Fruit fly (Drosophila melanogaster): ENCODE measurements around the gene Lk6.
A peak's percentile ranks its signal among the peaks of the same experiment; 100 is the strongest.

Lk6 gene

dm6 chr3R:11809620-11810019 lies 45.4 kb upstream of the Lk6 start (continued):
- TF ChIP-seq CG1603 (tag; optimal IDR thresholded peaks at IDR 0.05): peak; percentile 73
- no peak for TF ChIP-seq dm (GFP tag; optimal IDR thresholded peaks at IDR 0.05)
- peak; percentile 43 for TF ChIP-seq CG18262 (tag; optimal IDR thresholded peaks at IDR 0.05)
- peak; percentile 29 for TF ChIP-seq Hmr (GFP tag; optimal IDR thresholded peaks at IDR 0.05)
- TF ChIP-seq CG31365 (tag; optimal IDR thresholded peaks at IDR 0.05): peak; percentile 45
- TF ChIP-seq CG34224 (GFP tag; IDR thresholded peaks at IDR 0.05; ENCODE audit: partially characterized antibody): no peak
- TF ChIP-seq CG13894 (tag; optimal IDR thresholded peaks at IDR 0.05): peak; percentile 84
- no peak for TF ChIP-seq gce (GFP tag; IDR thresholded peaks at IDR 0.05)
- TF ChIP-seq lab (GFP tag; optimal IDR thresholded peaks at IDR 0.05): peak; percentile 66
- TF ChIP-seq sisA (GFP tag; IDR thresholded peaks at IDR 0.05): no peak
- no peak for TF ChIP-seq H15 (GFP tag; IDR thresholded peaks at IDR 0.05)
- TF ChIP-seq sc (optimal IDR thresholded peaks at IDR 0.05): no peak
- peak; percentile 32 for TF ChIP-seq sc (GFP tag; optimal IDR thresholded peaks at IDR 0.05)
- TF ChIP-seq CG5245 (GFP tag; optimal IDR thresholded peaks at IDR 0.05): no peak
- no peak for TF ChIP-seq dan (GFP tag; IDR thresholded peaks at IDR 0.05)
- no peak for TF ChIP-seq abd-A (tag; optimal IDR thresholded peaks at IDR 0.05)
- TF ChIP-seq CG17912 (GFP tag; optimal IDR thresholded peaks at IDR 0.05): no peak
- TF ChIP-seq Blimp-1 (GFP tag; optimal IDR thresholded peaks at IDR 0.05): peak; percentile 26
- no peak for TF ChIP-seq so (GFP tag; IDR thresholded peaks at IDR 0.05)
- no peak for TF ChIP-seq h (optimal IDR thresholded peaks at IDR 0.05)
- TF ChIP-seq aop (GFP tag; IDR thresholded peaks at IDR 0.05): no peak
- TF ChIP-seq Atf6 (GFP tag; IDR thresholded peaks at IDR 0.05): peak; percentile 61; the same call in 1 of the 2 replicates
- no peak for TF ChIP-seq sima (GFP tag; optimal IDR thresholded peaks at IDR 0.05)
- TF ChIP-seq CG17186 (GFP tag; optimal IDR thresholded peaks at IDR 0.05): peak; percentile 23
- TF ChIP-seq Nf-YB (GFP tag; optimal IDR thresholded peaks at IDR 0.05): peak; percentile 69
- TF ChIP-seq Lhr (GFP tag; optimal IDR thresholded peaks at IDR 0.05): no peak
- TF ChIP-seq ac (GFP tag; optimal IDR thresholded peaks at IDR 0.05): no peak
- TF ChIP-seq CG17359 (tag; optimal IDR thresholded peaks at IDR 0.05): peak; percentile 48
- TF ChIP-seq z (GFP tag; IDR thresholded peaks at IDR 0.05): no peak
- TF ChIP-seq CG31441 (GFP tag; IDR thresholded peaks at IDR 0.05): peak; percentile 80
- no peak for TF ChIP-seq Six4 (GFP tag; optimal IDR thresholded peaks at IDR 0.05)
- TF ChIP-seq NfI (GFP tag; optimal IDR thresholded peaks at IDR 0.05): peak; percentile 62
- 0 out of 2 replicates have a peak, but pooled peaks have one; percentile 13 for TF ChIP-seq stc (GFP tag; IDR thresholded peaks at IDR 0.05)
- peak; percentile 55 for TF ChIP-seq ATbp (GFP tag; optimal IDR thresholded peaks at IDR 0.05)
- 0 out of 3 replicates have a peak, but pooled peaks have one; percentile 38 for TF ChIP-seq ci (GFP tag; IDR thresholded peaks at IDR 0.05)
- peak; percentile 37 for TF ChIP-seq CG12769 (tag; optimal IDR thresholded peaks at IDR 0.05)
- no peak for TF ChIP-seq ERR (GFP tag; optimal IDR thresholded peaks at IDR 0.05)
- TF ChIP-seq CG10431 (GFP tag; optimal IDR thresholded peaks at IDR 0.05): peak; percentile 64
- no peak for TF ChIP-seq cas (GFP tag; IDR thresholded peaks at IDR 0.05)
- no peak for TF ChIP-seq CG8290 (GFP tag; optimal IDR thresholded peaks at IDR 0.05)
- TF ChIP-seq CG8290 (tag; optimal IDR thresholded peaks at IDR 0.05): peak in 1 of 2 experiments; percentile 67
- no peak for TF ChIP-seq br (optimal IDR thresholded peaks at IDR 0.05)
- TF ChIP-seq tup (GFP tag; optimal IDR thresholded peaks at IDR 0.05): no peak
- no peak for TF ChIP-seq Nf-YA (GFP tag; IDR thresholded peaks at IDR 0.05)
- TF ChIP-seq CG10565 (GFP tag; optimal IDR thresholded peaks at IDR 0.05): no peak
- peak; percentile 31; the same call in 1 of the 2 replicates for TF ChIP-seq onecut (GFP tag; IDR thresholded peaks at IDR 0.05)
- TF ChIP-seq org-1 (GFP tag; optimal IDR thresholded peaks at IDR 0.05): no peak
- TF ChIP-seq chinmo (GFP tag; IDR thresholded peaks at IDR 0.05; ENCODE audit: partially characterized antibody): no peak
- TF ChIP-seq HHEX (GFP tag; optimal IDR thresholded peaks at IDR 0.05): peak; percentile 55
- no peak for TF ChIP-seq CG1602 (GFP tag; optimal IDR thresholded peaks at IDR 0.05)
- no peak for TF ChIP-seq tin (GFP tag; optimal IDR thresholded peaks at IDR 0.05)
- peak in 1 of 2 experiments; percentile 64 for TF ChIP-seq bsh (GFP tag; optimal IDR thresholded peaks at IDR 0.05)
